Worm (Caenorhabditis elegans): Measurements from ENCODE around the gene glc-4.

DNA sequence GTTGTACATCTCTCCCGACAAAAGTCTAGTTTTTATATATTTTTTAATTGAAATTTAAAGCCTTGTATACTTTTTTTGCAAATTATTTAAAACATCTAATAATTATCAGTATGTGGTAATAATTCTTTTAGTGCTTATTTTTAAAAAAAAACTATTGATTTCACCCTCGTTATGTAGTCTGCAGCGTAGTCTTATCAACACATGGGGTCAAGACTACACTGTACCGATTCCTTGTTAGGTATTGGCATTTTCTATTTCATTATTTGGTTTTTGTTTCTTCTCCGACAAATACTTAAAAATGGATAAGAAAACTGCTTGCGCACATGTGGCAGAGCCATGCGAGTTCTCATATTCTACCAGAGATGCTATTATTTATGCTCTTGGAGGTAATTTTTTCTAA is 21.3 kb upstream of the glc-4 start, which contains the start of gene maoc-1:
- TF ChIP-seq egl-44 (GFP tag; IDR thresholded peaks at IDR 0.05) (no peak), K12H6.12 (tag; optimal IDR thresholded peaks at IDR 0.05) (no peak), ama-1 (optimal IDR thresholded peaks at IDR 0.05) (no peak), ama-1 (GFP tag; optimal IDR thresholded peaks at IDR 0.05) (no peak), hlh-26 (GFP tag; conservative IDR thresholded peaks at IDR 0.05) (no peak), lin-40 (tag; optimal IDR thresholded peaks at IDR 0.05) (no peak), sdz-38 (tag; optimal IDR thresholded peaks at IDR 0.05) (no peak), F52B5.7 (tag; optimal IDR thresholded peaks at IDR 0.05) (no peak), ztf-25 (GFP tag; IDR thresholded peaks at IDR 0.05) (no peak), akir-1 (GFP tag; optimal IDR thresholded peaks at IDR 0.05) (no peak), ceh-27 (GFP tag; optimal IDR thresholded peaks at IDR 0.05) (no peak), F55B11.4 (tag; optimal IDR thresholded peaks at IDR 0.05; ENCODE audit: borderline replicate concordance, insufficient read depth) (no peak), Y56A3A.18 (GFP tag; IDR thresholded peaks at IDR 0.05) (no peak)

Measured in whole organism, young adult.